Fruit fly (Drosophila melanogaster): Measurements from ENCODE around the gene CG12071.

dm6 chr3R:30888550-30889259 is 7.9 kb upstream of the CG12071 start, which contains the start of gene Sap-r:
- TF ChIP-seq CG11398 (GFP tag; optimal IDR thresholded peaks at IDR 0.05) (no peak), sr (GFP tag; IDR thresholded peaks at IDR 0.05) (no peak), sens-2 (GFP tag; IDR thresholded peaks at IDR 0.05) (no peak), scrt (GFP tag; optimal IDR thresholded peaks at IDR 0.05) (no peak), CG9609 (GFP tag; optimal IDR thresholded peaks at IDR 0.05) (no peak), Chrac-16 (GFP tag; optimal IDR thresholded peaks at IDR 0.05) (no peak), CG11696 (GFP tag; IDR thresholded peaks at IDR 0.05) (no peak), CG9437 (GFP tag; optimal IDR thresholded peaks at IDR 0.05) (no peak), gt (GFP tag; IDR thresholded peaks at IDR 0.05) (no peak), HLH54F (GFP tag; optimal IDR thresholded peaks at IDR 0.05) (no peak), insv (GFP tag; optimal IDR thresholded peaks at IDR 0.05) (peak in 1 of 2 experiments; percentile 46), Ptx1 (GFP tag; IDR thresholded peaks at IDR 0.05) (no peak), Fer2 (tag; optimal IDR thresholded peaks at IDR 0.05) (no peak)
